Worm (Caenorhabditis elegans) whole organism, L1 larva: ENCODE measurements around the gene bre-3.

Source experiments
- C04F5.9 ChIP-seq: sonication (generic microtip); optimal IDR thresholded peaks from 2 replicates; lab custom pipeline; 2016; ENCODE audit warnings: missing genetic modification characterization, missing compliant biosample characterization
- C16A3.4 ChIP-seq: fragments of 150-350 bp; optimal IDR thresholded peaks from 2 replicates; lab custom pipeline; 2014; ENCODE audit warnings: missing biosample characterization, missing genetic modification characterization
- F16B12.6 ChIP-seq: fragments of 150-350 bp; optimal IDR thresholded peaks from 2 replicates; lab custom pipeline; 2014; ENCODE audit warnings: missing biosample characterization, missing genetic modification characterization
- aha-1 ChIP-seq: fragments of 150-350 bp; optimal IDR thresholded peaks from 2 replicates; lab custom pipeline; 2014; ENCODE audit warnings: missing biosample characterization, missing genetic modification characterization
- aly-2 ChIP-seq: fragments of 150-350 bp; optimal IDR thresholded peaks from 2 replicates; lab custom pipeline; 2014; ENCODE audit warnings: missing biosample characterization, missing genetic modification characterization
- blmp-1 ChIP-seq: fragments of 150-350 bp; optimal IDR thresholded peaks from 2 replicates; lab custom pipeline; 2014; ENCODE audit warnings: missing biosample characterization, missing genetic modification characterization
- ceh-63 ChIP-seq: fragments of 200-800 bp; sonication (Bioruptor generic); optimal IDR thresholded peaks from 2 replicates; lab custom pipeline; 2018; ENCODE audit warnings: mild to moderate bottlenecking, missing genetic modification characterization, missing compliant biosample characterization
- ceh-8 ChIP-seq: fragments of 200-800 bp; sonication (Bioruptor generic); optimal IDR thresholded peaks from 2 replicates; lab custom pipeline; 2018; ENCODE audit warnings: mild to moderate bottlenecking, missing genetic modification characterization, moderate library complexity, missing compliant biosample characterization
- ceh-82 ChIP-seq, 3 experiments: fragments of 150-350 bp in 1 of 3; sonication (generic microtip) in 2 of 3; optimal IDR thresholded peaks; 2 replicates each; lab custom pipeline; 2014 to 2017; ENCODE audit warnings: missing biosample characterization in 3 of 3, missing genetic modification characterization in 3 of 3
- ceh-88 ChIP-seq: fragments of 200-800 bp; sonication (Bioruptor generic); IDR thresholded peaks from 2 replicates; pipeline ENCODE4 v1.3.6; 2022; ENCODE audit warnings: missing genetic modification characterization, missing compliant biosample characterization
- ceh-90 ChIP-seq: sonication (generic microtip); optimal IDR thresholded peaks from 2 replicates; lab custom pipeline; 2016; ENCODE audit warnings: missing genetic modification characterization, missing compliant biosample characterization
- dpl-1 ChIP-seq, 3 experiments: fragments of 150-350 bp in 2 of 3; sonication (generic microtip) in 1 of 3; optimal IDR thresholded peaks; 2 replicates each; lab custom pipeline; 2014 to 2017; ENCODE audit warnings: missing biosample characterization in 3 of 3, missing genetic modification characterization in 3 of 3, missing genetic modification reagents in 3 of 3
- efl-1 ChIP-seq, 4 experiments: fragments of 150-350 bp; optimal IDR thresholded peaks in 3 of 4; peaks in 1 of 4; 1 replicate in 1 of 4; 2 replicates in 3 of 4; lab custom pipeline; 2014; ENCODE audit warnings: missing biosample characterization in 2 of 4, missing genetic modification characterization in 2 of 4, missing genetic modification reagents in 2 of 4
- efl-3 ChIP-seq: fragments of 200-800 bp; sonication (Bioruptor generic); optimal IDR thresholded peaks from 2 replicates; lab custom pipeline; 2018; ENCODE audit warnings: mild to moderate bottlenecking, missing genetic modification characterization, missing compliant biosample characterization
- egl-27 ChIP-seq, 2 experiments: fragments of 150-350 bp in 1 of 2; sonication (generic microtip); optimal IDR thresholded peaks; 3 replicates each; lab custom pipeline; 2017 to 2018; ENCODE audit warnings: missing biosample characterization in 2 of 2, missing genetic modification characterization in 2 of 2, missing genetic modification reagents in 2 of 2
- elt-2 ChIP-seq: sonication (generic microtip); optimal IDR thresholded peaks from 2 replicates; lab custom pipeline; 2016; ENCODE audit warnings: missing genetic modification characterization, mild to moderate bottlenecking, inconsistent platforms, missing compliant biosample characterization, missing genetic modification reagents
- ets-5 ChIP-seq: fragments of 200-800 bp; sonication (Bioruptor generic); IDR thresholded peaks from 2 replicates; pipeline ENCODE4 v1.3.6; 2022; ENCODE audit warnings: missing genetic modification characterization, missing compliant biosample characterization
- fkh-10 ChIP-seq: sonication (generic microtip); optimal IDR thresholded peaks from 2 replicates; lab custom pipeline; 2017; ENCODE audit warnings: missing biosample characterization, missing genetic modification reagents, missing genetic modification characterization
- fkh-4 ChIP-seq: sonication (generic microtip); optimal IDR thresholded peaks from 2 replicates; lab custom pipeline; 2016; ENCODE audit warnings: missing compliant biosample characterization, missing genetic modification characterization, borderline replicate concordance
- fkh-8 ChIP-seq: sonication (generic microtip); optimal IDR thresholded peaks from 2 replicates; lab custom pipeline; 2016; ENCODE audit warnings: mild to moderate bottlenecking, missing genetic modification characterization, missing compliant biosample characterization
- grh-1 ChIP-seq: fragments of 200-800 bp; sonication (Bioruptor generic); IDR thresholded peaks from 2 replicates; pipeline ENCODE4 v1.3.6; 2022; ENCODE audit warnings: missing genetic modification reagents, missing genetic modification characterization, missing compliant biosample characterization
- hlh-17 ChIP-seq: fragments of 200-800 bp; sonication (Bioruptor generic); optimal IDR thresholded peaks from 2 replicates; lab custom pipeline; 2018; ENCODE audit warnings: missing genetic modification characterization, mild to moderate bottlenecking, missing compliant biosample characterization, moderate library complexity, borderline replicate concordance
- hlh-4 ChIP-seq: sonication (generic microtip); optimal IDR thresholded peaks from 2 replicates; lab custom pipeline; 2016; ENCODE audit warnings: mild to moderate bottlenecking, missing genetic modification characterization, missing compliant biosample characterization
- isw-1 ChIP-seq: fragments of 200-800 bp; sonication (Bioruptor generic); IDR thresholded peaks from 2 replicates; pipeline ENCODE4 v1.3.6; 2022; ENCODE audit warnings: missing genetic modification characterization, missing compliant biosample characterization
- jun-1 ChIP-seq: fragments of 150-350 bp; optimal IDR thresholded peaks from 2 replicates; lab custom pipeline; 2014; ENCODE audit warnings: missing biosample characterization, missing genetic modification reagents, missing genetic modification characterization
- lin-13 ChIP-seq: fragments of 150-350 bp; optimal IDR thresholded peaks from 2 replicates; lab custom pipeline; 2014; ENCODE audit warnings: missing biosample characterization, missing genetic modification reagents, missing genetic modification characterization
- lin-15B ChIP-seq: fragments of 150-350 bp; sonication (generic microtip); optimal IDR thresholded peaks from 3 replicates; lab custom pipeline; 2014; ENCODE audit warnings: missing biosample characterization, missing genetic modification characterization
- lin-39 ChIP-seq: fragments of 150-350 bp; optimal IDR thresholded peaks from 2 replicates; lab custom pipeline; 2014; ENCODE audit warnings: missing biosample characterization, missing genetic modification reagents, missing genetic modification characterization
- lir-3 ChIP-seq: sonication (generic microtip); optimal IDR thresholded peaks from 2 replicates; lab custom pipeline; 2016; ENCODE audit warnings: mild to moderate bottlenecking, missing genetic modification characterization, moderate library complexity, missing compliant biosample characterization; ENCODE audit not compliant: poor library complexity
- lsy-2 ChIP-seq, 2 experiments: fragments of 150-350 bp; optimal IDR thresholded peaks; 2 replicates each; lab custom pipeline; 2014; ENCODE audit warnings: missing biosample characterization in 2 of 2, missing genetic modification characterization in 2 of 2
- mdl-1 ChIP-seq, 2 experiments: fragments of 150-350 bp; optimal IDR thresholded peaks; 2 replicates each; lab custom pipeline; 2014 to 2017; ENCODE audit warnings: missing biosample characterization in 2 of 2, missing genetic modification characterization in 2 of 2, inconsistent platforms in 1 of 2
- mep-1 ChIP-seq: fragments of 150-350 bp; optimal IDR thresholded peaks from 2 replicates; lab custom pipeline; 2014; ENCODE audit warnings: missing biosample characterization, missing genetic modification characterization
- nhr-11 ChIP-seq: fragments of 150-350 bp; optimal IDR thresholded peaks from 2 replicates; lab custom pipeline; 2014; ENCODE audit warnings: missing biosample characterization, missing genetic modification characterization
- nhr-12 ChIP-seq: sonication (generic microtip); optimal IDR thresholded peaks from 2 replicates; lab custom pipeline; 2017; ENCODE audit warnings: missing biosample characterization, missing genetic modification characterization
- nhr-20 ChIP-seq: sonication (generic microtip); optimal IDR thresholded peaks from 2 replicates; lab custom pipeline; 2016; ENCODE audit warnings: mild to moderate bottlenecking, missing genetic modification characterization, missing compliant biosample characterization
- nhr-28 ChIP-seq: fragments of 150-350 bp; optimal IDR thresholded peaks from 2 replicates; lab custom pipeline; 2014; ENCODE audit warnings: missing biosample characterization, missing genetic modification characterization
- nhr-47 ChIP-seq: sonication (generic microtip); optimal IDR thresholded peaks from 2 replicates; lab custom pipeline; 2016; ENCODE audit warnings: mild to moderate bottlenecking, missing genetic modification characterization, moderate library complexity, missing compliant biosample characterization
- nhr-71 ChIP-seq: sonication (generic microtip); optimal IDR thresholded peaks from 2 replicates; lab custom pipeline; 2016; ENCODE audit warnings: mild to moderate bottlenecking, missing genetic modification characterization, moderate library complexity, missing compliant biosample characterization
- nhr-76 ChIP-seq: sonication (generic microtip); optimal IDR thresholded peaks from 2 replicates; lab custom pipeline; 2017; ENCODE audit warnings: missing biosample characterization, missing genetic modification characterization
- nhr-85 ChIP-seq: sonication (generic microtip); peaks from one replicate; lab custom pipeline; 2016; ENCODE audit warnings: missing genetic modification characterization, inconsistent platforms, missing compliant biosample characterization
- snpc-4 ChIP-seq: fragments of 150-350 bp; optimal IDR thresholded peaks from 2 replicates; lab custom pipeline; 2014; ENCODE audit warnings: missing biosample characterization, missing genetic modification characterization
- snu-23 ChIP-seq: sonication (generic microtip); optimal IDR thresholded peaks from 2 replicates; lab custom pipeline; 2016; ENCODE audit warnings: missing genetic modification characterization, missing compliant biosample characterization
- tlp-1 ChIP-seq: fragments of 150-350 bp; optimal IDR thresholded peaks from 2 replicates; lab custom pipeline; 2014; ENCODE audit warnings: missing biosample characterization, missing genetic modification characterization
- unc-30 ChIP-seq: sonication (generic microtip); optimal IDR thresholded peaks from 2 replicates; lab custom pipeline; 2017; ENCODE audit warnings: missing biosample characterization, missing genetic modification characterization
- unc-62 ChIP-seq: fragments of 150-350 bp; optimal IDR thresholded peaks from 2 replicates; lab custom pipeline; 2014; ENCODE audit warnings: missing biosample characterization, missing genetic modification reagents, missing genetic modification characterization
- unc-86 ChIP-seq: sonication (generic microtip); optimal IDR thresholded peaks from 2 replicates; lab custom pipeline; 2016; ENCODE audit warnings: missing genetic modification characterization, missing compliant biosample characterization
- unc-98 ChIP-seq: fragments of 200-800 bp; sonication (Bioruptor generic); IDR thresholded peaks from 2 replicates; pipeline ENCODE4 v1.3.6; 2022; ENCODE audit warnings: missing genetic modification characterization, missing compliant biosample characterization
- vab-15 ChIP-seq: sonication (generic microtip); optimal IDR thresholded peaks from 2 replicates; lab custom pipeline; 2017; ENCODE audit warnings: missing genotype, mild to moderate bottlenecking, missing genetic modification characterization, missing compliant biosample characterization
- xbp-1 ChIP-seq: sonication (generic microtip); optimal IDR thresholded peaks from 2 replicates; lab custom pipeline; 2016; ENCODE audit warnings: missing genetic modification characterization, missing compliant biosample characterization
- zag-1 ChIP-seq: fragments of 150-350 bp; optimal IDR thresholded peaks from 2 replicates; lab custom pipeline; 2014; ENCODE audit warnings: missing biosample characterization, missing genetic modification characterization
- zip-4 ChIP-seq: fragments of 200-800 bp; sonication (Bioruptor generic); optimal IDR thresholded peaks from 2 replicates; lab custom pipeline; 2018; ENCODE audit warnings: mild to moderate bottlenecking, missing genetic modification characterization, moderate library complexity, missing compliant biosample characterization
- ztf-11 ChIP-seq, 2 experiments: sonication (generic microtip); optimal IDR thresholded peaks; 2 replicates each; lab custom pipeline; 2016 to 2017; ENCODE audit warnings: missing genetic modification characterization in 2 of 2, missing biosample characterization in 1 of 2, missing compliant biosample characterization in 1 of 2
- ztf-4 ChIP-seq: fragments of 150-350 bp; optimal IDR thresholded peaks from 2 replicates; lab custom pipeline; 2014; ENCODE audit warnings: missing biosample characterization, missing genetic modification characterization

The bre-3 gene

DNA sequence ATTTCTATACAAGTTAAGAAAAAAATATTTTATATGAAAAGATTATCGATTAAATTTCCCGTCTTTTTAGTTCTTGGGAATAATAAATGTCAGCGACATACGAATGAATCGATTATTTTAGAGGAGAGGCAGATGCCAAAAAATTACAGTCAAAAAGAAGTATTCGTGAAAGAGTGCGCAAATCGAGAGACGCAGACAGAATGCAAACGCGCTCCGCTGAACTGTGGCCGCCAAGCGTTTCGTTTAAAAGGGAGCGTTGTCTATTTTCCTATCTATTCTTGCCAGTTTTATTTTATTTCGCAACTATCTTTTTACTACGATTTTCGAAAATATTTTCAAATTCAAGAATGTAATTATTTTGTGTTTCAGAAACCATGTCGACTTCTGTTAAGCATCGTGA lies 18.2 kb downstream of the bre-3 start, which contains the start of gene baf-1 (continued):
- TF ChIP-seq hlh-4 (tag; lab: Kevin White, UChicago) = no peak
- TF ChIP-seq nhr-11 (tag; lab: Kevin White, UChicago) = no peak
- TF ChIP-seq lin-39 (tag; lab: Kevin White, UChicago) = peak; percentile 2
- TF ChIP-seq ztf-11 (tag; optimal IDR thresholded peaks at IDR 0.05; lab: Kevin White, UChicago) = peak in 1 of 2 experiments; percentile 10
- peak; percentile 78 for TF ChIP-seq nhr-47 (tag; lab: Kevin White, UChicago)
- peak; percentile 70 to 80 (median 75) for TF ChIP-seq dpl-1 (GFP tag; optimal IDR thresholded peaks at IDR 0.05; lab: Kevin White, UChicago)
- peak; percentile 30 for TF ChIP-seq blmp-1 (tag; lab: Kevin White, UChicago)
- peak; percentile 77 for TF ChIP-seq nhr-71
- peak; percentile 51 for TF ChIP-seq mep-1 (tag; lab: Kevin White, UChicago)
- no peak for TF ChIP-seq vab-15 (tag; lab: Kevin White, UChicago)
- TF ChIP-seq mdl-1 (tag; optimal IDR thresholded peaks at IDR 0.05; lab: Kevin White, UChicago) = peak in 1 of 2 experiments; percentile 3
- TF ChIP-seq efl-3 (GFP tag; lab: Kevin White, UChicago) = no peak
- TF ChIP-seq isw-1 (GFP tag; lab: Robert Waterston, UW) = peak; percentile 57
- peak; percentile 65 for TF ChIP-seq xbp-1 (tag; lab: Kevin White, UChicago)
- TF ChIP-seq fkh-8 (tag; lab: Kevin White, UChicago) = peak; percentile 27
- no peak for TF ChIP-seq unc-62 (GFP tag; lab: Kevin White, UChicago)
- peak; percentile 57 for TF ChIP-seq ceh-90 (tag; lab: Kevin White, UChicago)
- peak; percentile 17 for TF ChIP-seq unc-86 (tag; lab: Kevin White, UChicago)
- TF ChIP-seq nhr-12 = no peak
- peak; percentile 50 for TF ChIP-seq C16A3.4
- peak; percentile 68 to 83 for TF ChIP-seq lsy-2 (tag; optimal IDR thresholded peaks at IDR 0.05; lab: Kevin White, UChicago)
- peak; percentile 18 to 55 (median 29) for TF ChIP-seq ceh-82 (tag; optimal IDR thresholded peaks at IDR 0.05; lab: Kevin White, UChicago)
- TF ChIP-seq zag-1 (tag; lab: Kevin White, UChicago) = no peak
- TF ChIP-seq aly-2 (tag; lab: Kevin White, UChicago) = no peak
- no peak for TF ChIP-seq nhr-28
- TF ChIP-seq grh-1 (GFP tag; lab: Robert Waterston, UW) = no peak
- TF ChIP-seq nhr-20 = peak; percentile 66
- TF ChIP-seq F16B12.6 (tag; lab: Kevin White, UChicago) = peak; percentile 40
- no peak for TF ChIP-seq unc-98 (GFP tag; lab: Robert Waterston, UW)
- no peak for TF ChIP-seq ceh-8 (GFP tag; lab: Kevin White, UChicago)
- TF ChIP-seq C04F5.9 (tag; lab: Kevin White, UChicago) = no peak
- TF ChIP-seq elt-2 = peak; percentile 64
- peak; percentile 60 for TF ChIP-seq snu-23 (GFP tag; lab: Kevin White, UChicago)
- TF ChIP-seq lin-15B = peak; percentile 64
- no peak for TF ChIP-seq fkh-10
- TF ChIP-seq efl-1 (optimal IDR thresholded peaks at IDR 0.05; lab: Kevin White, UChicago) = peak; percentile 75 to 77
- peak; percentile 70 to 97 for TF ChIP-seq efl-1 (GFP tag; optimal IDR thresholded peaks at IDR 0.05 in 1 of 2; lab: Kevin White, UChicago)
- no peak for TF ChIP-seq ceh-63 (GFP tag; lab: Kevin White, UChicago)
- no peak for TF ChIP-seq ztf-4 (tag; lab: Kevin White, UChicago)
- peak; percentile 15 for TF ChIP-seq jun-1 (tag; lab: Kevin White, UChicago)
- no peak for TF ChIP-seq egl-27 (tag; optimal IDR thresholded peaks at IDR 0.05; lab: Kevin White, UChicago)
- TF ChIP-seq nhr-76 = no peak
- no peak for TF ChIP-seq fkh-4 (tag; lab: Kevin White, UChicago)
- TF ChIP-seq ceh-88 (GFP tag; lab: Robert Waterston, UW) = no peak
- TF ChIP-seq snpc-4 (tag; lab: Kevin White, UChicago) = peak; percentile 76
- TF ChIP-seq zip-4 = no peak
- no peak for TF ChIP-seq aha-1
- TF ChIP-seq unc-30 (tag; lab: Kevin White, UChicago) = no peak
- TF ChIP-seq lin-13 (GFP tag; lab: Kevin White, UChicago) = peak; percentile 58
- TF ChIP-seq nhr-85 (tag; lab: Kevin White, UChicago) = peak; percentile 77
- no peak for TF ChIP-seq ets-5 (GFP tag; lab: Robert Waterston, UW)
- no peak for TF ChIP-seq tlp-1 (tag; lab: Kevin White, UChicago)
- TF ChIP-seq lir-3 (tag; lab: Kevin White, UChicago) = peak; percentile 59
- no peak for TF ChIP-seq hlh-17 (GFP tag; lab: Kevin White, UChicago)
